Fruit fly (Drosophila melanogaster): ENCODE data around the gene CG32563.

The CG32563 gene

dm6 chrX:17159819-17160218 lies 48.4 kb upstream of the CG32563 start, which contains the start of gene baz (continued):
- no peak for TF ChIP-seq da (GFP tag; optimal IDR thresholded peaks at IDR 0.05)
- peak; percentile 19 for TF ChIP-seq CG7987 (GFP tag; optimal IDR thresholded peaks at IDR 0.05)
- TF ChIP-seq trem (tag; optimal IDR thresholded peaks at IDR 0.05), result peak; percentile 66
- no peak for TF ChIP-seq corto (GFP tag; optimal IDR thresholded peaks at IDR 0.05)
- TF ChIP-seq gfzf (GFP tag; optimal IDR thresholded peaks at IDR 0.05), result peak; percentile 91
- peak; percentile 81 for TF ChIP-seq CG34224 (GFP tag; IDR thresholded peaks at IDR 0.05; ENCODE audit: partially characterized antibody)
- peak; percentile 76 for TF ChIP-seq chm (GFP tag; IDR thresholded peaks at IDR 0.05)
- peak; percentile 92 for TF ChIP-seq Opbp (GFP tag; IDR thresholded peaks at IDR 0.05; ENCODE audit: partially characterized antibody)
- TF ChIP-seq B-H2 (GFP tag; optimal IDR thresholded peaks at IDR 0.05), result peak; percentile 20
- peak; percentile 75 for TF ChIP-seq Myb (GFP tag; optimal IDR thresholded peaks at IDR 0.05)
- TF ChIP-seq CG7963 (GFP tag; IDR thresholded peaks at IDR 0.05; ENCODE audit: partially characterized antibody), result peak; percentile 87
- TF ChIP-seq kay (GFP tag; optimal IDR thresholded peaks at IDR 0.05), result no peak
- TF ChIP-seq gsb-n (tag; optimal IDR thresholded peaks at IDR 0.05), result no peak
- no peak for TF ChIP-seq ap (GFP tag; IDR thresholded peaks at IDR 0.05)
- TF ChIP-seq CG6791 (GFP tag; IDR thresholded peaks at IDR 0.05; ENCODE audit: partially characterized antibody), result peak; percentile 93
- peak; percentile 77 for TF ChIP-seq HLH4C (GFP tag; IDR thresholded peaks at IDR 0.05; ENCODE audit: partially characterized antibody)
- TF ChIP-seq Dll (GFP tag; IDR thresholded peaks at IDR 0.05; ENCODE audit: partially characterized antibody), result peak; percentile 81
- peak; percentile 74 for TF ChIP-seq vnd (GFP tag; IDR thresholded peaks at IDR 0.05; ENCODE audit: partially characterized antibody)
- TF ChIP-seq nerfin-2 (GFP tag; IDR thresholded peaks at IDR 0.05; ENCODE audit: partially characterized antibody), result peak; percentile 62; the same call in 1 of the 2 replicates
- no peak for TF ChIP-seq CG7372 (GFP tag; IDR thresholded peaks at IDR 0.05)
- TF ChIP-seq lola (GFP tag; optimal IDR thresholded peaks at IDR 0.05), result no peak
- no peak for TF ChIP-seq CG2202 (tag; optimal IDR thresholded peaks at IDR 0.05)
- peak; percentile 87 for TF ChIP-seq CG13287 (GFP tag; IDR thresholded peaks at IDR 0.05; ENCODE audit: partially characterized antibody)
- TF ChIP-seq HmgD (GFP tag; optimal IDR thresholded peaks at IDR 0.05), result peak; percentile 34
- TF ChIP-seq CG17186 (GFP tag; optimal IDR thresholded peaks at IDR 0.05), result peak; percentile 38
- TF ChIP-seq CG2116 (GFP tag; optimal IDR thresholded peaks at IDR 0.05), result peak; percentile 30
- peak; percentile 50 for TF ChIP-seq Lhr (GFP tag; optimal IDR thresholded peaks at IDR 0.05)
- no peak for TF ChIP-seq gcm2 (GFP tag; optimal IDR thresholded peaks at IDR 0.05)
- TF ChIP-seq ac (GFP tag; optimal IDR thresholded peaks at IDR 0.05), result no peak
- TF ChIP-seq Atf-2 (GFP tag; optimal IDR thresholded peaks at IDR 0.05), result no peak
- TF ChIP-seq Stat92E (GFP tag; optimal IDR thresholded peaks at IDR 0.05), result peak in 1 of 3 experiments; percentile 46
- TF ChIP-seq CG4360 (GFP tag; IDR thresholded peaks at IDR 0.05), result peak; percentile 82
- peak; percentile 58 for TF ChIP-seq CG2129 (GFP tag; IDR thresholded peaks at IDR 0.05; ENCODE audit: partially characterized antibody)
- peak; percentile 21 for TF ChIP-seq Sin3A (optimal IDR thresholded peaks at IDR 0.05)
- TF ChIP-seq Ets97D (GFP tag; optimal IDR thresholded peaks at IDR 0.05), result peak; percentile 68
- peak in 1 of 2 experiments; percentile 16 for TF ChIP-seq dpn (GFP tag; optimal IDR thresholded peaks at IDR 0.05)
- 0 out of 3 replicates have a peak, but pooled peaks have one; percentile 8 for TF ChIP-seq CG17361 (GFP tag; IDR thresholded peaks at IDR 0.05)
- TF ChIP-seq unc-4 (GFP tag; IDR thresholded peaks at IDR 0.05; ENCODE audit: partially characterized antibody), result peak; percentile 85
- no peak for TF ChIP-seq CG7745 (tag; optimal IDR thresholded peaks at IDR 0.05)
- TF ChIP-seq MBD-R2 (GFP tag; IDR thresholded peaks at IDR 0.05), result peak; percentile 54; the same call in 1 of the 2 replicates
- TF ChIP-seq klu (GFP tag; IDR thresholded peaks at IDR 0.05), result no peak
- no peak for TF ChIP-seq Eip74EF (GFP tag; optimal IDR thresholded peaks at IDR 0.05)
- TF ChIP-seq Bgb (GFP tag; IDR thresholded peaks at IDR 0.05; ENCODE audit: partially characterized antibody), result peak; percentile 94
- TF ChIP-seq CG33213 (GFP tag; optimal IDR thresholded peaks at IDR 0.05), result peak; percentile 27
- peak; percentile 17 for TF ChIP-seq HLHmδ (GFP tag; optimal IDR thresholded peaks at IDR 0.05)
- TF ChIP-seq hb (GFP tag; IDR thresholded peaks at IDR 0.05; ENCODE audit: partially characterized antibody), result peak; percentile 75
- no peak for TF ChIP-seq CG2678 (tag; optimal IDR thresholded peaks at IDR 0.05)
- peak; percentile 24 for TF ChIP-seq grn (GFP tag; optimal IDR thresholded peaks at IDR 0.05)
